Fruit fly (Drosophila melanogaster) whole organism, prepupa: ENCODE results near the gene RpS7.

Source experiments
- CG10669 ChIP-seq: fragments of 200-800 bp; sonication (Bioruptor generic); optimal IDR thresholded peaks from 3 replicates; lab custom pipeline; 2018; ENCODE audit warnings: missing biosample characterization, mild to moderate bottlenecking, missing genetic modification characterization, moderate library complexity
- CG11902 ChIP-seq: fragments of 200-800 bp; sonication (Bioruptor generic); optimal IDR thresholded peaks from 3 replicates; lab custom pipeline; 2016; ENCODE audit warnings: missing biosample characterization, missing genetic modification characterization
- CG15336 ChIP-seq: fragments of 200-800 bp; sonication (Bioruptor generic); IDR thresholded peaks from 2 replicates; pipeline ENCODE4 v1.3.6; 2022; ENCODE audit warnings: missing biosample characterization, missing genetic modification characterization
- CG1621 ChIP-seq: fragments of 200-800 bp; sonication (Bioruptor generic); optimal IDR thresholded peaks from 3 replicates; lab custom pipeline; 2018; ENCODE audit warnings: missing biosample characterization, mild to moderate bottlenecking, missing genetic modification characterization
- CG16779 ChIP-seq: fragments of 200-800 bp; sonication (Bioruptor generic); optimal IDR thresholded peaks from 3 replicates; lab custom pipeline; 2017; ENCODE audit warnings: missing biosample characterization, mild to moderate bottlenecking, missing genetic modification characterization
- CG3032 ChIP-seq: fragments of 200-800 bp; optimal IDR thresholded peaks from 2 replicates; lab custom pipeline; 2019; ENCODE audit warnings: missing biosample characterization, mild to moderate bottlenecking, missing genetic modification characterization, moderate library complexity
- CG31627 ChIP-seq: fragments of 200-800 bp; sonication (Bioruptor generic); optimal IDR thresholded peaks from 3 replicates; lab custom pipeline; 2016; ENCODE audit warnings: missing biosample characterization, missing genetic modification characterization
- CG32006 ChIP-seq: fragments of 200-800 bp; sonication (Bioruptor generic); optimal IDR thresholded peaks from 3 replicates; lab custom pipeline; 2017; ENCODE audit warnings: missing biosample characterization, mild to moderate bottlenecking, missing genetic modification characterization
- CG34406 ChIP-seq: fragments of 200-800 bp; sonication (Bioruptor generic); optimal IDR thresholded peaks from 3 replicates; lab custom pipeline; 2016; ENCODE audit warnings: missing biosample characterization, missing genetic modification characterization
- CG3919 ChIP-seq: fragments of 200-800 bp; sonication (Bioruptor generic); optimal IDR thresholded peaks from 3 replicates; lab custom pipeline; 2016; ENCODE audit warnings: missing biosample characterization, missing genetic modification characterization
- CG4318 ChIP-seq: fragments of 200-800 bp; sonication (Bioruptor generic); optimal IDR thresholded peaks from 3 replicates; lab custom pipeline; 2017; ENCODE audit warnings: missing biosample characterization, mild to moderate bottlenecking, missing genetic modification characterization
- CG6163 ChIP-seq: fragments of 200-800 bp; sonication (Bioruptor generic); IDR thresholded peaks from 3 replicates; pipeline ENCODE4 v1.3.6; 2022; ENCODE audit warnings: missing biosample characterization, missing genetic modification characterization
- CG6808 ChIP-seq: fragments of 200-800 bp; sonication (Bioruptor generic); optimal IDR thresholded peaks from 3 replicates; lab custom pipeline; 2017; ENCODE audit warnings: missing biosample characterization, missing genetic modification characterization, mild to moderate bottlenecking, moderate library complexity, missing genetic modification reagents
- CG6854 ChIP-seq: fragments of 200-800 bp; sonication (Bioruptor generic); optimal IDR thresholded peaks from 2 replicates; lab custom pipeline; 2017; ENCODE audit warnings: missing biosample characterization, mild to moderate bottlenecking, missing genetic modification characterization
- CG8319 ChIP-seq: fragments of 200-800 bp; sonication (Bioruptor generic); optimal IDR thresholded peaks from 3 replicates; lab custom pipeline; 2016; ENCODE audit warnings: missing biosample characterization, missing genetic modification characterization
- CG9139 ChIP-seq: fragments of 200-800 bp; sonication (Bioruptor generic); optimal IDR thresholded peaks from 3 replicates; lab custom pipeline; 2017; ENCODE audit warnings: missing biosample characterization, mild to moderate bottlenecking, missing genetic modification characterization
- Eip75B ChIP-seq: fragments of 200-800 bp; sonication (Bioruptor generic); optimal IDR thresholded peaks from 3 replicates; lab custom pipeline; 2016; ENCODE audit warnings: missing biosample characterization, missing genetic modification characterization
- Eip78C ChIP-seq: fragments of 200-800 bp; sonication (Bioruptor generic); peaks from one replicate; lab custom pipeline; 2016; ENCODE audit warnings: missing biosample characterization, missing genetic modification characterization
- Gug ChIP-seq: fragments of 200-800 bp; sonication (Bioruptor generic); IDR thresholded peaks from 2 replicates; pipeline ENCODE4 v1.3.6; 2022; ENCODE audit warnings: missing biosample characterization, missing genetic modification characterization
- Hr39 ChIP-seq: fragments of 200-800 bp; sonication (Bioruptor generic); optimal IDR thresholded peaks from 2 replicates; lab custom pipeline; 2016; ENCODE audit warnings: missing biosample characterization, missing genetic modification characterization
- Lpt ChIP-seq: fragments of 200-800 bp; sonication (Bioruptor generic); optimal IDR thresholded peaks from 3 replicates; lab custom pipeline; 2016; ENCODE audit warnings: missing biosample characterization, missing genetic modification characterization
- OdsH ChIP-seq: fragments of 200-800 bp; sonication (Bioruptor generic); optimal IDR thresholded peaks from 3 replicates; lab custom pipeline; 2016; ENCODE audit warnings: missing biosample characterization, missing genetic modification characterization
- Smox ChIP-seq: fragments of 200-800 bp; sonication (Bioruptor generic); optimal IDR thresholded peaks from 3 replicates; lab custom pipeline; 2016; ENCODE audit warnings: missing biosample characterization, missing genetic modification characterization
- Sox102F ChIP-seq: fragments of 200-800 bp; sonication (Bioruptor generic); optimal IDR thresholded peaks from 2 replicates; lab custom pipeline; 2016; ENCODE audit warnings: missing biosample characterization, mild to moderate bottlenecking, missing genetic modification characterization
- Sox14 ChIP-seq: fragments of 200-800 bp; sonication (Bioruptor generic); optimal IDR thresholded peaks from 3 replicates; lab custom pipeline; 2016; ENCODE audit warnings: missing biosample characterization, missing genetic modification characterization
- Sox15 ChIP-seq: fragments of 200-800 bp; sonication (Bioruptor generic); optimal IDR thresholded peaks from 3 replicates; lab custom pipeline; 2016; ENCODE audit warnings: missing biosample characterization, missing genetic modification characterization
- eg ChIP-seq: fragments of 200-800 bp; sonication (Bioruptor generic); IDR thresholded peaks from 3 replicates; pipeline ENCODE4 v1.3.6; 2022; ENCODE audit warnings: missing biosample characterization, missing genetic modification characterization
- esn ChIP-seq: fragments of 200-800 bp; sonication (Bioruptor generic); optimal IDR thresholded peaks from 2 replicates; lab custom pipeline; 2016; ENCODE audit warnings: missing biosample characterization, mild to moderate bottlenecking, missing genetic modification characterization, moderate library complexity
- fd85E ChIP-seq: fragments of 200-800 bp; sonication (Bioruptor generic); optimal IDR thresholded peaks from 3 replicates; lab custom pipeline; 2016; ENCODE audit warnings: missing biosample characterization, missing genetic modification characterization
- lz ChIP-seq: fragments of 200-800 bp; sonication (Bioruptor generic); optimal IDR thresholded peaks from 3 replicates; lab custom pipeline; 2016; ENCODE audit warnings: missing biosample characterization, missing genetic modification characterization
- net ChIP-seq: fragments of 200-800 bp; sonication (Bioruptor generic); optimal IDR thresholded peaks from 3 replicates; lab custom pipeline; 2016; ENCODE audit warnings: missing biosample characterization, missing genetic modification characterization
- pdm3 ChIP-seq: fragments of 200-800 bp; sonication (Bioruptor generic); optimal IDR thresholded peaks from 3 replicates; lab custom pipeline; 2016; ENCODE audit warnings: missing biosample characterization, missing genetic modification characterization
- spab ChIP-seq: fragments of 200-800 bp; sonication (Bioruptor generic); optimal IDR thresholded peaks from 2 replicates; lab custom pipeline; 2017; ENCODE audit warnings: missing biosample characterization, mild to moderate bottlenecking, missing genetic modification characterization, missing genetic modification reagents
- svp ChIP-seq: fragments of 200-800 bp; sonication (Bioruptor generic); peaks from one replicate; lab custom pipeline; 2016; ENCODE audit warnings: missing biosample characterization, missing genetic modification characterization
- vri ChIP-seq: fragments of 200-800 bp; sonication (Bioruptor generic); optimal IDR thresholded peaks from 3 replicates; lab custom pipeline; 2016; ENCODE audit warnings: missing biosample characterization, mild to moderate bottlenecking, missing genetic modification characterization

The RpS7 gene

dm6 chr3R:30179934-30180333 lies 28.9 kb downstream of the RpS7 start, which contains the start of gene Bet5:
Bet5 (plus strand) TSS chr3R:30180232.
- TF ChIP-seq CG6808 (GFP tag; lab: Kevin White, UChicago), result peak; percentile 100
- TF ChIP-seq CG31627 (GFP tag; lab: Kevin White, UChicago), result no peak
- no peak for TF ChIP-seq Eip75B (GFP tag; lab: Kevin White, UChicago)
- peak; percentile 31 for TF ChIP-seq Eip78C (GFP tag; lab: Kevin White, UChicago)

- TF ChIP-seq Sox102F (GFP tag; lab: Kevin White, UChicago) (no peak), Lpt (GFP tag; lab: Kevin White, UChicago) (no peak), CG6808 (GFP tag; lab: Kevin White, UChicago) (peak; percentile 74)
Measured at dm6 chr3R:30177494-30177893, 31.3 kb downstream of the RpS7 start, which contains the start of the genes CG1983 and CG15530. CG1983 (minus strand) TSS chr3R:30177700. CG15530 (plus strand) TSS chr3R:30177877.

dm6 chr3R:30176314-30176713 lies 32.5 kb downstream of the RpS7 start:
- TF ChIP-seq CG3919 (GFP tag; lab: Kevin White, UChicago) (no peak), CG34406 (GFP tag; lab: Kevin White, UChicago) (no peak), vri (GFP tag; lab: Kevin White, UChicago) (no peak), CG6808 (GFP tag; lab: Kevin White, UChicago) (no peak), lz (no peak), svp (no peak), CG10669 (GFP tag; lab: Kevin White, UChicago) (no peak), Gug (GFP tag; lab: Robert Waterston, UW) (no peak)

dm6 chr3R:30175045-30175589 lies 33.7 kb downstream of the RpS7 start:
- TF ChIP-seq CG6808 (GFP tag; lab: Kevin White, UChicago) (no peak), Hr39 (GFP tag; lab: Kevin White, UChicago) (no peak), Eip78C (GFP tag; lab: Kevin White, UChicago) (peak; percentile 40), eg (GFP tag; lab: Robert Waterston, UW) (peak; percentile 5; the same call in 1 of the 3 replicates), CG6854 (no peak), net (GFP tag; lab: Kevin White, UChicago) (no peak)

dm6 chr3R:30174160-30175002 lies 34.4 kb downstream of the RpS7 start, which contains the start of gene Mlc2:
Mlc2 (minus strand) TSS chr3R:30174551.
- TF ChIP-seq eg (GFP tag; lab: Robert Waterston, UW) (0 out of 3 replicates have a peak, but pooled peaks have one; percentile 16), esn (GFP tag; lab: Kevin White, UChicago) (no peak)

- TF ChIP-seq CG32006 (peak; percentile 92), lz (peak; percentile 81), CG9139 (no peak), Sox15 (peak; percentile 67), CG3032 (peak; percentile 76), Lpt (GFP tag; lab: Kevin White, UChicago) (peak; percentile 90), OdsH (peak; percentile 91), CG1621 (peak; percentile 45), vri (GFP tag; lab: Kevin White, UChicago) (peak; percentile 74), CG11902 (peak; percentile 58), eg (GFP tag; lab: Robert Waterston, UW) (peak; percentile 97), Smox (GFP tag; lab: Kevin White, UChicago) (peak; percentile 84), Eip75B (GFP tag; lab: Kevin White, UChicago) (peak; percentile 70), Sox14 (GFP tag; lab: Kevin White, UChicago) (peak; percentile 82), CG3919 (GFP tag; lab: Kevin White, UChicago) (peak; percentile 92), CG8319 (GFP tag; lab: Kevin White, UChicago) (peak; percentile 7), CG6163 (peak; percentile 96), CG16779 (tag; lab: Kevin White, UChicago) (peak; percentile 66), pdm3 (GFP tag; lab: Kevin White, UChicago) (peak; percentile 87), spab (GFP tag; lab: Kevin White, UChicago) (peak; percentile 65), CG4318 (GFP tag; lab: Kevin White, UChicago) (peak; percentile 79), fd85E (GFP tag; lab: Kevin White, UChicago) (no peak), esn (GFP tag; lab: Kevin White, UChicago) (peak; percentile 83), CG15336 (peak; percentile 95)
Measured at dm6 chr3R:30170671-30171667, 37.9 kb downstream of the RpS7 start, which contains the start of gene Rsod. Rsod (minus strand) TSS chr3R:30171207.
